Worm (Caenorhabditis elegans) whole organism, L2 larva: ENCODE data around the gene F35E8.2.

Source experiments
- ZK546.5 ChIP-seq: sonication (generic microtip); optimal IDR thresholded peaks from 2 replicates; lab custom pipeline; 2017; ENCODE audit warnings: missing biosample characterization, missing genetic modification characterization
- nhr-237 ChIP-seq: fragments of 150-350 bp; optimal IDR thresholded peaks from 2 replicates; lab custom pipeline; 2014; ENCODE audit warnings: missing biosample characterization, missing genetic modification characterization

- no peak for TF ChIP-seq ZK546.5 (tag; lab: Kevin White, UChicago)
- no peak for TF ChIP-seq nhr-237 (tag; lab: Kevin White, UChicago)
Measured at ce11 chrV:15872273-15872672, 33.2 kb upstream of the F35E8.2 start, which contains the start of gene str-56.
